Worm (Caenorhabditis elegans) whole organism, late embryonic: ENCODE results near the gene gpr-1.
A peak's percentile ranks its signal among the peaks of the same experiment; 100 is the strongest.

Source experiments
- C08G9.2 ChIP-seq: sonication (generic microtip); optimal IDR thresholded peaks from 2 replicates; lab custom pipeline; 2016; ENCODE audit warnings: mild to moderate bottlenecking, missing genetic modification characterization, moderate library complexity, missing compliant biosample characterization
- F13H6.1 ChIP-seq: sonication (generic microtip); optimal IDR thresholded peaks from 2 replicates; lab custom pipeline; 2016; ENCODE audit warnings: missing genetic modification characterization, missing compliant biosample characterization
- ahr-1 ChIP-seq: sonication (generic microtip); optimal IDR thresholded peaks from 2 replicates; lab custom pipeline; 2016; ENCODE audit warnings: missing genetic modification characterization, missing compliant biosample characterization
- ceh-14 ChIP-seq: sonication (generic microtip); optimal IDR thresholded peaks from 2 replicates; lab custom pipeline; 2016; ENCODE audit warnings: missing genotype, missing genetic modification characterization, missing compliant biosample characterization
- ceh-18 ChIP-seq: sonication (generic microtip); optimal IDR thresholded peaks from 2 replicates; lab custom pipeline; 2016; ENCODE audit warnings: missing genetic modification characterization, missing compliant biosample characterization
- ceh-19 ChIP-seq: fragments of 200-800 bp; sonication (Bioruptor generic); optimal IDR thresholded peaks from 2 replicates; lab custom pipeline; 2018; ENCODE audit warnings: mild to moderate bottlenecking, missing genetic modification characterization, missing compliant biosample characterization
- ceh-22 ChIP-seq: sonication (generic microtip); optimal IDR thresholded peaks from 2 replicates; lab custom pipeline; 2017; ENCODE audit warnings: missing biosample characterization, missing genetic modification characterization
- ceh-24 ChIP-seq: sonication (generic microtip); optimal IDR thresholded peaks from 2 replicates; lab custom pipeline; 2016; ENCODE audit warnings: mild to moderate bottlenecking, missing genetic modification characterization, missing compliant biosample characterization
- ceh-30 ChIP-seq: fragments of 150-350 bp; optimal IDR thresholded peaks from 2 replicates; lab custom pipeline; 2014; ENCODE audit warnings: missing biosample characterization, missing genetic modification characterization
- ceh-31 ChIP-seq: sonication (generic microtip); optimal IDR thresholded peaks from 2 replicates; lab custom pipeline; 2016; ENCODE audit warnings: missing genetic modification characterization, missing compliant biosample characterization
- ceh-6 ChIP-seq: fragments of 200-800 bp; sonication (Bioruptor generic); optimal IDR thresholded peaks from 2 replicates; lab custom pipeline; 2018; ENCODE audit warnings: mild to moderate bottlenecking, missing genetic modification characterization, missing compliant biosample characterization
- ceh-9 ChIP-seq: sonication (generic microtip); optimal IDR thresholded peaks from 2 replicates; lab custom pipeline; 2016; ENCODE audit warnings: mild to moderate bottlenecking, missing genetic modification characterization, inconsistent platforms, missing compliant biosample characterization
- che-1 ChIP-seq: sonication (generic microtip); optimal IDR thresholded peaks from 2 replicates; lab custom pipeline; 2016; ENCODE audit warnings: mild to moderate bottlenecking, missing genetic modification characterization, missing compliant biosample characterization
- dmd-4 ChIP-seq: sonication (generic microtip); optimal IDR thresholded peaks from 2 replicates; lab custom pipeline; 2016; ENCODE audit warnings: borderline replicate concordance, missing genetic modification characterization, missing compliant biosample characterization
- dve-1 ChIP-seq: sonication (generic microtip); optimal IDR thresholded peaks from 2 replicates; lab custom pipeline; 2017; ENCODE audit warnings: antibody characterized with exemption, mild to moderate bottlenecking, missing genetic modification characterization, missing compliant biosample characterization
- eyg-1 ChIP-seq: sonication (generic microtip); optimal IDR thresholded peaks from 2 replicates; lab custom pipeline; 2016; ENCODE audit warnings: missing genotype, missing genetic modification characterization, missing compliant biosample characterization
- gmeb-2 ChIP-seq: sonication (generic microtip); optimal IDR thresholded peaks from 2 replicates; lab custom pipeline; 2016; ENCODE audit warnings: missing genetic modification characterization, inconsistent platforms, missing compliant biosample characterization
- hlh-13 ChIP-seq: fragments of 200-800 bp; sonication (Bioruptor generic); optimal IDR thresholded peaks from 2 replicates; lab custom pipeline; 2018; ENCODE audit warnings: mild to moderate bottlenecking, missing genetic modification characterization, missing compliant biosample characterization
- hlh-15 ChIP-seq: sonication (generic microtip); optimal IDR thresholded peaks from 2 replicates; lab custom pipeline; 2016; ENCODE audit warnings: missing genetic modification characterization, missing compliant biosample characterization
- hlh-6 ChIP-seq: sonication (generic microtip); optimal IDR thresholded peaks from 2 replicates; lab custom pipeline; 2016; ENCODE audit warnings: missing genotype, missing genetic modification characterization, missing compliant biosample characterization
- lim-6 ChIP-seq: sonication (generic microtip); optimal IDR thresholded peaks from 2 replicates; lab custom pipeline; 2016; ENCODE audit warnings: missing genetic modification characterization, missing compliant biosample characterization
- lin-11 ChIP-seq: fragments of 200-800 bp; sonication (Bioruptor generic); optimal IDR thresholded peaks from 2 replicates; lab custom pipeline; 2018; ENCODE audit warnings: mild to moderate bottlenecking, missing genetic modification characterization, missing compliant biosample characterization
- madf-2 ChIP-seq: sonication (generic microtip); optimal IDR thresholded peaks from 2 replicates; lab custom pipeline; 2017; ENCODE audit warnings: missing genetic modification characterization, missing compliant biosample characterization
- nhr-232 ChIP-seq: sonication (generic microtip); optimal IDR thresholded peaks from 2 replicates; lab custom pipeline; 2016; ENCODE audit warnings: missing genetic modification characterization, missing compliant biosample characterization
- odd-2 ChIP-seq: sonication (generic microtip); optimal IDR thresholded peaks from 2 replicates; lab custom pipeline; 2017; ENCODE audit warnings: antibody characterized with exemption, mild to moderate bottlenecking, missing genetic modification characterization, missing compliant biosample characterization
- pat-9 ChIP-seq: fragments of 200-800 bp; sonication (Bioruptor generic); optimal IDR thresholded peaks from 2 replicates; lab custom pipeline; 2018; ENCODE audit warnings: mild to moderate bottlenecking, missing genetic modification characterization, moderate library complexity, missing compliant biosample characterization
- pax-1 ChIP-seq: fragments of 150-350 bp; optimal IDR thresholded peaks from 2 replicates; lab custom pipeline; 2014; ENCODE audit warnings: missing biosample characterization, missing genetic modification characterization
- pha-2 ChIP-seq: sonication (generic microtip); optimal IDR thresholded peaks from 2 replicates; lab custom pipeline; 2017; ENCODE audit warnings: mild to moderate bottlenecking, missing genetic modification characterization, missing compliant biosample characterization
- pha-4 ChIP-seq: fragments of 150-350 bp; optimal IDR thresholded peaks from 2 replicates; lab custom pipeline; 2018; ENCODE audit warnings: missing biosample characterization, missing genetic modification reagents, missing genetic modification characterization
- pqm-1 ChIP-seq: sonication (generic microtip); optimal IDR thresholded peaks from 2 replicates; lab custom pipeline; 2016; ENCODE audit warnings: missing genetic modification characterization, missing compliant biosample characterization
- pros-1 ChIP-seq: fragments of 150-350 bp; optimal IDR thresholded peaks from 2 replicates; lab custom pipeline; 2014; ENCODE audit warnings: missing biosample characterization, missing genetic modification reagents, missing genetic modification characterization
- ref-2 ChIP-seq: sonication (generic microtip); optimal IDR thresholded peaks from 2 replicates; lab custom pipeline; 2016; ENCODE audit warnings: missing genetic modification characterization, missing compliant biosample characterization
- sdc-2 ChIP-seq: sonication (generic microtip); optimal IDR thresholded peaks from 2 replicates; lab custom pipeline; 2016; ENCODE audit warnings: missing genotype, missing genetic modification characterization, missing compliant biosample characterization
- sox-4 ChIP-seq: sonication (generic microtip); optimal IDR thresholded peaks from 2 replicates; lab custom pipeline; 2017; ENCODE audit warnings: mild to moderate bottlenecking, missing genetic modification characterization, inconsistent platforms, missing compliant biosample characterization
- tbx-7 ChIP-seq: sonication (generic microtip); optimal IDR thresholded peaks from 2 replicates; lab custom pipeline; 2016; ENCODE audit warnings: missing genotype, missing genetic modification characterization, missing compliant biosample characterization
- ttx-3 ChIP-seq: sonication (generic microtip); optimal IDR thresholded peaks from 2 replicates; lab custom pipeline; 2016; ENCODE audit warnings: missing genetic modification reagents, missing genetic modification characterization, missing compliant biosample characterization
- unc-3 ChIP-seq, 2 experiments: fragments of 200-800 bp in 1 of 2; sonication (Bioruptor generic) in 1 of 2; sonication (generic microtip) in 1 of 2; conservative IDR thresholded peaks in 1 of 2; optimal IDR thresholded peaks in 1 of 2; 2 replicates each; pipeline versions ENCODE4 v1.3.6 to Lab custom; 2016 to 2022; ENCODE audit warnings: missing compliant biosample characterization in 2 of 2, missing genetic modification characterization in 2 of 2, missing genetic modification reagents in 1 of 2
- unc-55 ChIP-seq: sonication (generic microtip); optimal IDR thresholded peaks from 2 replicates; lab custom pipeline; 2017; ENCODE audit warnings: missing biosample characterization, missing genetic modification reagents, missing genetic modification characterization
- unc-86 ChIP-seq: sonication (generic microtip); optimal IDR thresholded peaks from 2 replicates; lab custom pipeline; 2016; ENCODE audit warnings: missing genetic modification characterization, missing compliant biosample characterization
- zip-5 ChIP-seq: sonication (generic microtip); optimal IDR thresholded peaks from 2 replicates; lab custom pipeline; 2016; ENCODE audit warnings: missing genetic modification characterization, missing compliant biosample characterization

gpr-1 gene

ce11 chrIII:8652922-8653321 lies 24.2 kb downstream of the gpr-1 start (continued):
- TF ChIP-seq unc-3 (GFP tag; conservative IDR thresholded peaks at IDR 0.05; lab: Robert Waterston, UW) (peak; percentile 46; the same call in 1 of the 2 replicates), unc-3 (tag; optimal IDR thresholded peaks at IDR 0.05; lab: Kevin White, UChicago) (no peak), sox-4 (tag; lab: Kevin White, UChicago) (peak; percentile 21), madf-2 (no peak), nhr-232 (tag; lab: Kevin White, UChicago) (peak; percentile 37), sdc-2 (tag; lab: Kevin White, UChicago) (peak; percentile 8), ceh-14 (tag; lab: Kevin White, UChicago) (peak; percentile 5), ceh-18 (peak; percentile 47), ceh-22 (tag; lab: Kevin White, UChicago) (no peak), lin-11 (tag; lab: Kevin White, UChicago) (peak; percentile 12), hlh-13 (GFP tag; lab: Kevin White, UChicago) (peak; percentile 26), F13H6.1 (no peak), unc-86 (tag; lab: Kevin White, UChicago) (no peak), ceh-30 (no peak), pat-9 (tag; lab: Kevin White, UChicago) (peak; percentile 8), pros-1 (no peak), pha-2 (tag; lab: Kevin White, UChicago) (no peak), gmeb-2 (tag; lab: Kevin White, UChicago) (peak; percentile 53)
- TF ChIP-seq, all 69 proteins: peak for 21

- TF ChIP-seq pqm-1 (tag; lab: Kevin White, UChicago) (no peak), hlh-15 (no peak), pat-9 (tag; lab: Kevin White, UChicago) (no peak), ref-2 (tag; lab: Kevin White, UChicago) (no peak), odd-2 (no peak), ahr-1 (tag; lab: Kevin White, UChicago) (no peak), dmd-4 (tag; lab: Kevin White, UChicago) (no peak), ceh-14 (tag; lab: Kevin White, UChicago) (no peak), ceh-24 (tag; lab: Kevin White, UChicago) (no peak), ceh-6 (no peak), hlh-6 (tag; lab: Kevin White, UChicago) (no peak), ceh-19 (no peak), pros-1 (no peak), unc-55 (no peak), dve-1 (tag; lab: Kevin White, UChicago) (no peak), eyg-1 (no peak), unc-3 (GFP tag; conservative IDR thresholded peaks at IDR 0.05; lab: Robert Waterston, UW) (no peak), unc-3 (tag; optimal IDR thresholded peaks at IDR 0.05; lab: Kevin White, UChicago) (no peak), tbx-7 (tag; lab: Kevin White, UChicago) (no peak), ceh-22 (tag; lab: Kevin White, UChicago) (no peak)
Observed at ce11 chrIII:8653457-8653856, 24.7 kb downstream of the gpr-1 start.

ce11 chrIII:8653875-8654386 lies 25.2 kb downstream of the gpr-1 start, which contains the start of gene F22B7.9:
Gene F22B7.9 (minus strand): TSS chrIII:8653925.
- TF ChIP-seq hlh-15 (no peak), ref-2 (tag; lab: Kevin White, UChicago) (no peak), che-1 (tag; lab: Kevin White, UChicago) (no peak), C08G9.2 (no peak), pros-1 (no peak), unc-3 (GFP tag; conservative IDR thresholded peaks at IDR 0.05; lab: Robert Waterston, UW) (no peak), unc-3 (tag; optimal IDR thresholded peaks at IDR 0.05; lab: Kevin White, UChicago) (no peak)

ce11 chrIII:8654400-8654980 lies 25.8 kb downstream of the gpr-1 start:
- TF ChIP-seq tbx-7 (tag; lab: Kevin White, UChicago) (no peak), pax-1 (tag; lab: Kevin White, UChicago) (no peak), ceh-31 (tag; lab: Kevin White, UChicago) (no peak), pqm-1 (tag; lab: Kevin White, UChicago) (no peak), ttx-3 (tag; lab: Kevin White, UChicago) (no peak), eyg-1 (no peak), zip-5 (tag; lab: Kevin White, UChicago) (no peak), lim-6 (tag; lab: Kevin White, UChicago) (no peak), ceh-9 (tag; lab: Kevin White, UChicago) (no peak), pha-4 (tag; lab: Kevin White, UChicago) (no peak)
